Fruit fly (Drosophila melanogaster): ENCODE data around the gene CG32485.

The CG32485 gene

DNA sequence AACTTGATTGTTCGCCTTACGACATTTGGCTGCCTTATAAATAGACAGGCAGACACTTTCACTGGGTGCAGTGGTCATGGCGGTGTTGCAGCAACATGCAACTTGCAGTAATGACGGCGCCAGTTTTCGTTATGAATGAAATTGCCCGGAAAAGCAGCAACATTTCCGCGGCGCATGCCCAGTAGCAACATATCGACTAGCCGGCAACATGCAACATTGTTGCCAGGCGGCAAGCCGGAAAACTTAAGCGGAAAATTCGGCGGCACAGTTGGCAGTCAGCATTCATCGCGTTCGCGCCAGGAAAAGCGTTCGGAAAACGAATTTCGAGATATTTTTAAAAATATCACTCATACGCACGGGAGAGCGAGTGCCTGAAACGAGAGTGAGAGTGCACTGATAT lies 48.7 kb upstream of the CG32485 start, which contains the start of gene FMRFaR (continued):
- TF ChIP-seq CG1024 (GFP tag; IDR thresholded peaks at IDR 0.05) (no peak), CG32767 (GFP tag; IDR thresholded peaks at IDR 0.05) (no peak), ttk (GFP tag; IDR thresholded peaks at IDR 0.05) (no peak), CG32532 (GFP tag; IDR thresholded peaks at IDR 0.05) (0 out of 2 replicates have a peak, but pooled peaks have one; percentile 27), pfk (GFP tag; optimal IDR thresholded peaks at IDR 0.05) (no peak), CG17328 (GFP tag; IDR thresholded peaks at IDR 0.05) (no peak), CG2875 (GFP tag; optimal IDR thresholded peaks at IDR 0.05) (no peak), CG3995 (GFP tag; optimal IDR thresholded peaks at IDR 0.05) (no peak)

- no peak for TF ChIP-seq CG17328 (GFP tag; IDR thresholded peaks at IDR 0.05)
- no peak for TF ChIP-seq sug (tag; optimal IDR thresholded peaks at IDR 0.05)
- TF ChIP-seq CG9797 (GFP tag; optimal IDR thresholded peaks at IDR 0.05): no peak
- TF ChIP-seq lov (optimal IDR thresholded peaks at IDR 0.05): no peak
- TF ChIP-seq lov (GFP tag; IDR thresholded peaks at IDR 0.05): no peak
- TF ChIP-seq Jarid2 (GFP tag; optimal IDR thresholded peaks at IDR 0.05): no peak
- no peak for TF ChIP-seq en (GFP tag; optimal IDR thresholded peaks at IDR 0.05)
- no peak for TF ChIP-seq zf30C (GFP tag; optimal IDR thresholded peaks at IDR 0.05)
- TF ChIP-seq lab (GFP tag; optimal IDR thresholded peaks at IDR 0.05): peak; percentile 15
- TF ChIP-seq CG6654 (GFP tag; optimal IDR thresholded peaks at IDR 0.05): no peak
- no peak for TF ChIP-seq HHEX (GFP tag; optimal IDR thresholded peaks at IDR 0.05)
- TF ChIP-seq ham (GFP tag; IDR thresholded peaks at IDR 0.05): no peak
- TF ChIP-seq CG10565 (GFP tag; optimal IDR thresholded peaks at IDR 0.05): no peak
- no peak for TF ChIP-seq H2.0 (GFP tag; IDR thresholded peaks at IDR 0.05)
- TF ChIP-seq CG8944 (GFP tag; optimal IDR thresholded peaks at IDR 0.05): no peak
- TF ChIP-seq psq (GFP tag; optimal IDR thresholded peaks at IDR 0.05): no peak
- TF ChIP-seq esg (GFP tag; conservative IDR thresholded peaks at IDR 0.05): peak; percentile 23; the same call in 1 of the 2 replicates
- TF ChIP-seq Xbp1 (GFP tag; optimal IDR thresholded peaks at IDR 0.05): no peak
- no peak for TF ChIP-seq ind (GFP tag; optimal IDR thresholded peaks at IDR 0.05)
- 0 out of 2 replicates have a peak, but pooled peaks have one; percentile 24 for TF ChIP-seq HLH3B (GFP tag; IDR thresholded peaks at IDR 0.05)
- TF ChIP-seq Ada2b (GFP tag; IDR thresholded peaks at IDR 0.05): no peak
- no peak for TF ChIP-seq ttk (GFP tag; IDR thresholded peaks at IDR 0.05)
- TF ChIP-seq CG3847 (GFP tag; IDR thresholded peaks at IDR 0.05): no peak
- TF ChIP-seq CG13424 (tag; optimal IDR thresholded peaks at IDR 0.05): no peak
- no peak for TF ChIP-seq gsb-n (tag; optimal IDR thresholded peaks at IDR 0.05)
- no peak for TF ChIP-seq CG10209 (GFP tag; optimal IDR thresholded peaks at IDR 0.05)
- peak; percentile 11 for TF ChIP-seq CG11504 (tag; optimal IDR thresholded peaks at IDR 0.05)
- no peak for TF ChIP-seq CG12219 (GFP tag; optimal IDR thresholded peaks at IDR 0.05)
- peak; percentile 57 for TF ChIP-seq slbo (GFP tag; IDR thresholded peaks at IDR 0.05)
- no peak for TF ChIP-seq Stat92E (GFP tag; optimal IDR thresholded peaks at IDR 0.05)
- TF ChIP-seq CG10321 (GFP tag; IDR thresholded peaks at IDR 0.05): no peak
- TF ChIP-seq p53 (GFP tag; optimal IDR thresholded peaks at IDR 0.05): no peak
- no peak for TF ChIP-seq Side (GFP tag; optimal IDR thresholded peaks at IDR 0.05)
- no peak for TF ChIP-seq CG18619 (GFP tag; optimal IDR thresholded peaks at IDR 0.05)
- TF ChIP-seq Lim3 (GFP tag; IDR thresholded peaks at IDR 0.05): no peak
- no peak for TF ChIP-seq CG14014 (GFP tag; IDR thresholded peaks at IDR 0.05)
- TF ChIP-seq CG18599 (GFP tag; optimal IDR thresholded peaks at IDR 0.05): peak; percentile 42
- TF ChIP-seq NK7.1 (GFP tag; optimal IDR thresholded peaks at IDR 0.05): no peak
- TF ChIP-seq Asciz (GFP tag; optimal IDR thresholded peaks at IDR 0.05): no peak
- no peak for TF ChIP-seq Trl (optimal IDR thresholded peaks at IDR 0.05)
- no peak for TF ChIP-seq Trl (GFP tag; optimal IDR thresholded peaks at IDR 0.05)
- TF ChIP-seq schlank (tag; optimal IDR thresholded peaks at IDR 0.05): no peak
- peak; percentile 7 for TF ChIP-seq CG2678 (tag; optimal IDR thresholded peaks at IDR 0.05)
- TF ChIP-seq tap (tag; optimal IDR thresholded peaks at IDR 0.05): no peak
- TF ChIP-seq zen2 (GFP tag; IDR thresholded peaks at IDR 0.05; ENCODE audit: partially characterized antibody): no peak
Measured at dm6 chr3L:3013496-3013895, 36.6 kb upstream of the CG32485 start.

Data from whole organism, embryonic.